Fruit fly (Drosophila melanogaster) whole organism, embryonic: Measurements from ENCODE around the gene CG14286.

ENCODE experiments used
- Atf6 ChIP-seq: fragments of 200-800 bp; sonication (Bioruptor generic); IDR thresholded peaks from 2 replicates; pipeline ENCODE4 v1.3.6; 2022; ENCODE audit warnings: missing biosample characterization, missing genetic modification characterization
- CG10147 ChIP-seq: fragments of 200-800 bp; sonication (Bioruptor generic); optimal IDR thresholded peaks from 2 replicates; lab custom pipeline; 2019; ENCODE audit warnings: missing biosample characterization, mild to moderate bottlenecking, missing genetic modification characterization, moderate library complexity
- CG11696 ChIP-seq: fragments of 200-800 bp; sonication (Bioruptor generic); IDR thresholded peaks from 2 replicates; pipeline ENCODE4 v1.3.6; 2022; ENCODE audit warnings: missing biosample characterization, missing genetic modification characterization
- CG12155 ChIP-seq: fragments of 200-800 bp; sonication (Bioruptor generic); optimal IDR thresholded peaks from 3 replicates; lab custom pipeline; 2016; ENCODE audit warnings: missing biosample characterization, missing genetic modification characterization
- CG14441 ChIP-seq: fragments of 200-800 bp; sonication (Bioruptor generic); IDR thresholded peaks from 2 replicates; pipeline ENCODE4 v1.3.6; 2022; ENCODE audit warnings: missing biosample characterization, missing genetic modification characterization
- CG15073 ChIP-seq: fragments of 200-800 bp; sonication (Bioruptor generic); optimal IDR thresholded peaks from 2 replicates; lab custom pipeline; 2016; ENCODE audit warnings: missing biosample characterization, missing genetic modification characterization
- CG1529 ChIP-seq: fragments of 200-800 bp; sonication (Bioruptor generic); optimal IDR thresholded peaks from 3 replicates; lab custom pipeline; 2018; ENCODE audit warnings: missing biosample characterization, missing genetic modification characterization
- CG18262 ChIP-seq: fragments of 200-800 bp; optimal IDR thresholded peaks from 3 replicates; lab custom pipeline; 2019; ENCODE audit warnings: missing biosample characterization, mild to moderate bottlenecking, missing genetic modification characterization, moderate library complexity
- CG2199 ChIP-seq: fragments of 200-800 bp; sonication (Bioruptor generic); IDR thresholded peaks from 3 replicates; pipeline ENCODE4 v1.3.6; 2022; ENCODE audit warnings: missing biosample characterization, missing genetic modification characterization
- CG31441 ChIP-seq: fragments of 200-800 bp; sonication (Bioruptor generic); IDR thresholded peaks from 2 replicates; pipeline ENCODE4 v1.3.6; 2022; ENCODE audit warnings: missing biosample characterization, missing genetic modification characterization
- CG4424 ChIP-seq: fragments of 200-800 bp; sonication (Bioruptor generic); optimal IDR thresholded peaks from 3 replicates; lab custom pipeline; 2016; ENCODE audit warnings: missing biosample characterization, missing genetic modification characterization
- CG6654 ChIP-seq: fragments of 200-800 bp; sonication (Bioruptor generic); optimal IDR thresholded peaks from 2 replicates; lab custom pipeline; 2017; ENCODE audit warnings: missing biosample characterization, mild to moderate bottlenecking, missing genetic modification characterization
- CG7839 ChIP-seq: fragments of 200-800 bp; sonication (Bioruptor generic); optimal IDR thresholded peaks from 3 replicates; lab custom pipeline; 2018; ENCODE audit warnings: missing biosample characterization, mild to moderate bottlenecking, missing genetic modification characterization, moderate library complexity
- CG9215 ChIP-seq: fragments of 200-800 bp; sonication (Bioruptor generic); IDR thresholded peaks from 2 replicates; pipeline ENCODE4 v1.3.6; 2022; ENCODE audit warnings: missing biosample characterization, missing genetic modification characterization
- Drgx ChIP-seq: fragments of 200-800 bp; sonication (Bioruptor generic); IDR thresholded peaks from 2 replicates; pipeline ENCODE4 v1.3.6; 2022; ENCODE audit warnings: missing biosample characterization, missing genetic modification characterization
- ERR ChIP-seq: fragments of 200-800 bp; sonication (Bioruptor generic); optimal IDR thresholded peaks from 2 replicates; lab custom pipeline; 2016; ENCODE audit warnings: missing biosample characterization, missing genetic modification characterization
- Fer1 ChIP-seq: fragments of 200-800 bp; sonication (Bioruptor generic); optimal IDR thresholded peaks from 2 replicates; lab custom pipeline; 2017; ENCODE audit warnings: missing biosample characterization, mild to moderate bottlenecking, missing genetic modification characterization
- H15 ChIP-seq: fragments of 200-800 bp; sonication (Bioruptor generic); IDR thresholded peaks from 3 replicates; pipeline ENCODE4 v1.3.6; 2022; ENCODE audit warnings: missing biosample characterization, missing genetic modification characterization
- Hr51 ChIP-seq, 2 experiments: fragments of 200-800 bp; sonication (Bioruptor generic); optimal IDR thresholded peaks; 2 replicates in 1 of 2; 3 replicates in 1 of 2; lab custom pipeline; 2016 to 2018; ENCODE audit warnings: missing biosample characterization in 2 of 2, missing genetic modification characterization in 2 of 2, mild to moderate bottlenecking in 1 of 2, moderate library complexity in 1 of 2
- Jarid2 ChIP-seq: fragments of 200-800 bp; sonication (Bioruptor generic); optimal IDR thresholded peaks from 3 replicates; lab custom pipeline; 2017; ENCODE audit warnings: mild to moderate bottlenecking, missing biosample characterization, missing genetic modification reagents, missing genetic modification characterization
- Med ChIP-seq: fragments of 200-800 bp; sonication (Bioruptor generic); peaks from one replicate; lab custom pipeline; 2016; ENCODE audit warnings: missing biosample characterization, missing genetic modification characterization, mild to moderate bottlenecking, inconsistent platforms, moderate library complexity
- Neu2 ChIP-seq: fragments of 200-800 bp; sonication (Bioruptor generic); optimal IDR thresholded peaks from 3 replicates; lab custom pipeline; 2016; ENCODE audit warnings: missing biosample characterization, missing genetic modification characterization, borderline replicate concordance
- Vsx1 ChIP-seq: fragments of 200-800 bp; sonication (Bioruptor generic); optimal IDR thresholded peaks from 2 replicates; lab custom pipeline; 2017; ENCODE audit warnings: missing biosample characterization, mild to moderate bottlenecking, missing genetic modification characterization, missing genetic modification reagents
- ap ChIP-seq: fragments of 200-800 bp; sonication (Bioruptor generic); IDR thresholded peaks from 2 replicates; pipeline ENCODE4 v1.3.6; 2022; ENCODE audit warnings: missing biosample characterization, missing genetic modification characterization
- ci ChIP-seq: fragments of 200-800 bp; sonication (Bioruptor generic); IDR thresholded peaks from 3 replicates; pipeline ENCODE4 v1.3.6; 2022; ENCODE audit warnings: missing biosample characterization, missing genetic modification characterization
- gem ChIP-seq: fragments of 200-800 bp; sonication (Bioruptor generic); optimal IDR thresholded peaks from 2 replicates; lab custom pipeline; 2019; ENCODE audit warnings: missing biosample characterization, mild to moderate bottlenecking, missing genetic modification characterization, moderate library complexity
- grau ChIP-seq: fragments of 200-800 bp; optimal IDR thresholded peaks from 3 replicates; lab custom pipeline; 2019; ENCODE audit warnings: missing biosample characterization, mild to moderate bottlenecking, missing genetic modification characterization, moderate library complexity
- lmd ChIP-seq: fragments of 200-800 bp; sonication (Bioruptor generic); IDR thresholded peaks from 2 replicates; pipeline ENCODE4 v1.3.6; 2022; ENCODE audit warnings: missing biosample characterization, missing genetic modification characterization
- nerfin-1 ChIP-seq: fragments of 200-800 bp; sonication (Bioruptor generic); optimal IDR thresholded peaks from 3 replicates; lab custom pipeline; 2019; ENCODE audit warnings: missing biosample characterization, mild to moderate bottlenecking, missing genetic modification characterization, moderate library complexity
- org-1 ChIP-seq: fragments of 200-800 bp; sonication (Bioruptor generic); optimal IDR thresholded peaks from 2 replicates; lab custom pipeline; 2017; ENCODE audit warnings: missing biosample characterization, missing genetic modification characterization
- pan ChIP-seq, 4 experiments: fragments of >200 bp in 3 of 4; fragments of 200-800 bp in 1 of 4; sonication (Bioruptor generic) in 1 of 4; optimal IDR thresholded peaks in 3 of 4; IDR thresholded peaks in 1 of 4; 2 replicates each; pipeline versions ENCODE4 v1.3.6 to Lab custom; 2017 to 2022; ENCODE audit warnings: missing biosample characterization in 2 of 4, missing genetic modification characterization in 2 of 4, mixed read lengths in 1 of 4
- row ChIP-seq: fragments of 200-800 bp; sonication (Bioruptor generic); IDR thresholded peaks from 3 replicates; pipeline ENCODE4 v1.3.6; 2022; ENCODE audit warnings: missing biosample characterization, missing genetic modification characterization
- sens ChIP-seq: fragments of 200-800 bp; sonication (Bioruptor generic); peaks from one replicate; lab custom pipeline; 2016; ENCODE audit warnings: missing biosample characterization, missing genetic modification characterization
- sens-2 ChIP-seq: fragments of 200-800 bp; sonication (Bioruptor generic); IDR thresholded peaks from 2 replicates; pipeline ENCODE4 v1.3.6; 2022; ENCODE audit warnings: missing biosample characterization, missing genetic modification characterization
- sqz ChIP-seq: fragments of 200-800 bp; sonication (Bioruptor generic); optimal IDR thresholded peaks from 3 replicates; lab custom pipeline; 2018; ENCODE audit warnings: missing biosample characterization, mild to moderate bottlenecking, missing genetic modification characterization
- twi ChIP-seq: fragments of 200-800 bp; optimal IDR thresholded peaks from 2 replicates; lab custom pipeline; 2019; ENCODE audit warnings: missing biosample characterization, mild to moderate bottlenecking, missing genetic modification characterization, moderate library complexity
- unpg ChIP-seq: fragments of 200-800 bp; sonication (Bioruptor generic); optimal IDR thresholded peaks from 3 replicates; lab custom pipeline; 2018; ENCODE audit warnings: missing biosample characterization, mild to moderate bottlenecking, missing genetic modification characterization, moderate library complexity

Gene CG14286

DNA sequence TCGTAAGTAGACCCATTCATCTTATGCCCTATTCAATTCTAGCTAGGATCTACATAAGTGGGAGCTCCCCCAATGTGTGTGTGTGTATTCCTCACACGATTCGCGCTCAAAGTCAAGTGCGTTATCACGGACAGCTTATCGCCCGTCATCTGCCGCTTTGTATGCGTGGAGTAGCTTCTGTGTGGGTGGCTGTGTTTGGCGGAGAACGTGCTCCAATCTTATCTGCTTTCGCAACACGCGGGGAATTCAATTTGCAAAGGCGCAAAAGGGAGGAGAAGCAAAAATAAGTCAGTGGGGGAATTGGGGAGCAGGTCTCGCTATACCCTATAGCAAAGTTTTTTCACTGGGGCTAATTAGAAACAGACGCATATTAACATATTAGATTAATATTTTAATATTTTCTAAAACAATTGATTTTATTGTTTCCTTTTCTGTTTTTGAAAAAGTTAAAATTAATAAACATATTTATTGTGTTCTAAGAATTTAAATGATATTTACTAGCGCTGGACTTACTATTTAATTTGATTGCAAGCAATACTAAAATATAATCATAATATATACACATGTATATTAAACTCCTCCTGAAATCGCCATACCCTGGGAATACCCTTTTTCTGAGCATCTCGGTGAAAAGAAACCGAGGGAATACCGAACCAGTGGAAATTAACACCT, 38.6 kb upstream of the CG14286 start (continued):
- peak; percentile 45; the same call in 1 of the 2 replicates for TF ChIP-seq CG9215 (GFP tag; lab: Robert Waterston, UW)
- peak; percentile 16; the same call in 1 of the 2 replicates for TF ChIP-seq lmd (GFP tag; lab: Robert Waterston, UW)
- 0 out of 3 replicates have a peak, but pooled peaks have one; percentile 11 for TF ChIP-seq ci (GFP tag; lab: Robert Waterston, UW)
- peak; percentile 21 for TF ChIP-seq org-1 (GFP tag; lab: Kevin White, UChicago)
- TF ChIP-seq Fer1 (GFP tag; lab: Kevin White, UChicago) = peak; percentile 63
- peak; percentile 54 for TF ChIP-seq CG12155 (GFP tag; lab: Kevin White, UChicago)
- peak; percentile 53 for TF ChIP-seq CG10147 (GFP tag; lab: Kevin White, UChicago)
- TF ChIP-seq sens (GFP tag; lab: Kevin White, UChicago) = no peak
- no peak for TF ChIP-seq CG1529 (GFP tag; lab: Kevin White, UChicago)
- peak; percentile 40; the same call in 1 of the 3 replicates for TF ChIP-seq row (GFP tag; lab: Robert Waterston, UW)
- TF ChIP-seq pan (optimal IDR thresholded peaks at IDR 0.05; lab: Kevin White, UChicago) = no peak
- peak in 1 of 2 experiments; percentile 26 for TF ChIP-seq pan (GFP tag; optimal IDR thresholded peaks at IDR 0.05 in 1 of 2, IDR thresholded peaks at IDR 0.05 in 1 of 2)
- TF ChIP-seq CG15073 (GFP tag; lab: Kevin White, UChicago) = no peak

DNA sequence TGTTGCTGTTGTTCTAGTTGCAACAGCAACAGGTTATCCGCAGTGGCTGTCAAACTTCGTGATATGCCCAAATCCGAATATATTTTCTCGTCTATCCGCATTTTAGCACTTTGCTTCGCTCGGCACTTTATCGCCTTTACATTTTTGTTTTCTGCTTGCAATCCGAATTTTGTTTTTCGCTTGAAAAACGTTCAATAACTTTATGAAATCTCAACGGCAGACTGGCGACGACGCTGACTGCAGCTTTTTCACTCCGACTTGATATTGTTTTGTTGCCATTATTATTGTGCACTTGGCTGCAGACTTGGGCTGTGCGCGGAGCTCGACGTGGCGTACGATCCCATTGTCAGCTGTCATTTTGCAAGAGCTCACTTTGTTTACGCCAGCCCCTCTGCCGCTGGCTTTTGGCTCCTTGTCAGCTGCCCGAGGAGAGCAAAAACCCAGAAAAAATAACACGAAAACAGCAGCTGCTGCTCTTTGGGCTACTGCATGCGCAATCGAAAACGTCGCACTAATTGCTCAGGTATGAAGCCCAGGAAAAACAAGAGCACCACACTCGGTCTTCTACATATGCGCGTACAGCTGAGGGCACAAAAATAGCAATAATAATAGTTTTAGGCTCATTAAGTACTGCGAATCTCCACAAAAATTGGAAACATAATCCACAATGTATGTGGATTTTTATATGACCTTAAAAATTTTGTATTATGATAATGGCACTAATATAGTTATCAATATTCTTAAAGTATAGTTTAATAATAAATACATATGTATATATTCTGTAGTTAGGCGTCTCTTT, 37.6 kb upstream of the CG14286 start:
- TF ChIP-seq twi (tag; lab: Kevin White, UChicago) (peak; percentile 46), CG6654 (GFP tag; lab: Kevin White, UChicago) (peak; percentile 28), Atf6 (GFP tag; lab: Robert Waterston, UW) (no peak), Hr51 (GFP tag; optimal IDR thresholded peaks at IDR 0.05; lab: Kevin White, UChicago) (peak in 1 of 2 experiments; percentile 18), grau (tag; lab: Kevin White, UChicago) (peak; percentile 2), CG31441 (GFP tag; lab: Robert Waterston, UW) (0 out of 2 replicates have a peak, but pooled peaks have one; percentile 15), Med (GFP tag; lab: Kevin White, UChicago) (peak; percentile 9), CG7839 (peak; percentile 22), Neu2 (GFP tag; lab: Kevin White, UChicago) (no peak), H15 (GFP tag; lab: Robert Waterston, UW) (no peak), CG4424 (peak; percentile 11), Drgx (GFP tag; lab: Robert Waterston, UW) (peak; percentile 51), gem (tag; lab: Kevin White, UChicago) (peak; percentile 31), sens-2 (0 out of 2 replicates have a peak, but pooled peaks have one; percentile 10), Vsx1 (GFP tag; lab: Kevin White, UChicago) (no peak), sens (GFP tag; lab: Kevin White, UChicago) (peak; percentile 48), ap (GFP tag; lab: Robert Waterston, UW) (peak; percentile 25; the same call in 1 of the 2 replicates), ERR (no peak), sqz (peak; percentile 10), CG11696 (GFP tag; lab: Robert Waterston, UW) (peak; percentile 83), nerfin-1 (no peak), CG14441 (GFP tag; lab: Robert Waterston, UW) (0 out of 2 replicates have a peak, but pooled peaks have one; percentile 5), unpg (peak; percentile 8), Jarid2 (GFP tag; lab: Kevin White, UChicago) (no peak), CG18262 (tag; lab: Kevin White, UChicago) (peak; percentile 16), CG2199 (GFP tag; lab: Robert Waterston, UW) (0 out of 3 replicates have a peak, but pooled peaks have one; percentile 49)
- TF ChIP-seq, all 482 proteins: peak for 19
